Worm (Caenorhabditis elegans) whole organism, L2 larva: Measurements from ENCODE around the gene F54F11.1.

ENCODE experiments used
- Y55F3AM.14 ChIP-seq: fragments of 200-800 bp; sonication (Bioruptor generic); optimal IDR thresholded peaks from 2 replicates; lab custom pipeline; 2018; ENCODE audit warnings: mild to moderate bottlenecking, missing genetic modification characterization, missing compliant biosample characterization
- blmp-1 ChIP-seq: sonication (generic microtip); optimal IDR thresholded peaks from 2 replicates; lab custom pipeline; 2017; ENCODE audit warnings: missing genetic modification characterization, mild to moderate bottlenecking, missing compliant biosample characterization, antibody characterized with exemption, moderate library complexity; ENCODE audit not compliant: insufficient read depth
- ceh-82 ChIP-seq: fragments of 150-350 bp; optimal IDR thresholded peaks from 2 replicates; lab custom pipeline; 2014; ENCODE audit warnings: missing biosample characterization, missing genetic modification characterization
- egl-27 ChIP-seq: sonication (generic microtip); optimal IDR thresholded peaks from 3 replicates; lab custom pipeline; 2017; ENCODE audit warnings: missing biosample characterization, missing genetic modification reagents, missing genetic modification characterization
- elt-1 ChIP-seq: fragments of 150-350 bp; optimal IDR thresholded peaks from 2 replicates; lab custom pipeline; 2014; ENCODE audit warnings: missing biosample characterization, missing genetic modification characterization
- fos-1 ChIP-seq: fragments of 150-350 bp; optimal IDR thresholded peaks from 2 replicates; lab custom pipeline; 2014; ENCODE audit warnings: missing biosample characterization, missing genetic modification characterization
- lin-39 ChIP-seq: fragments of 150-350 bp; optimal IDR thresholded peaks from 2 replicates; lab custom pipeline; 2014; ENCODE audit warnings: missing biosample characterization, missing genetic modification reagents, missing genetic modification characterization
- nhr-11 ChIP-seq: fragments of 150-350 bp; optimal IDR thresholded peaks from 2 replicates; lab custom pipeline; 2014; ENCODE audit warnings: missing biosample characterization, missing genetic modification characterization
- nhr-12 ChIP-seq: fragments of 150-350 bp; optimal IDR thresholded peaks from 2 replicates; lab custom pipeline; 2014; ENCODE audit warnings: missing biosample characterization, missing genetic modification characterization
- nhr-237 ChIP-seq: fragments of 150-350 bp; optimal IDR thresholded peaks from 2 replicates; lab custom pipeline; 2014; ENCODE audit warnings: missing biosample characterization, missing genetic modification characterization
- peb-1 ChIP-seq: fragments of 150-350 bp; optimal IDR thresholded peaks from 2 replicates; lab custom pipeline; 2014; ENCODE audit warnings: missing biosample characterization, missing genetic modification characterization
- snpc-4 ChIP-seq: fragments of 150-350 bp; optimal IDR thresholded peaks from 2 replicates; lab custom pipeline; 2014; ENCODE audit warnings: missing biosample characterization, missing genetic modification characterization
- ztf-4 ChIP-seq: fragments of 150-350 bp; optimal IDR thresholded peaks from 2 replicates; lab custom pipeline; 2014; ENCODE audit warnings: missing biosample characterization, missing genetic modification characterization

ce11 chrII:13487563-13487962, 16.2 kb upstream of the F54F11.1 start:
- TF ChIP-seq nhr-237 (tag; lab: Kevin White, UChicago) (no peak), nhr-11 (no peak), nhr-12 (tag; lab: Kevin White, UChicago) (no peak), ceh-82 (tag; lab: Kevin White, UChicago) (no peak), fos-1 (no peak), lin-39 (tag; lab: Kevin White, UChicago) (no peak), elt-1 (no peak), peb-1 (tag; lab: Kevin White, UChicago) (no peak), ztf-4 (tag; lab: Kevin White, UChicago) (no peak), egl-27 (tag; lab: Kevin White, UChicago) (no peak), snpc-4 (no peak), Y55F3AM.14 (GFP tag; lab: Kevin White, UChicago) (no peak), blmp-1 (tag; lab: Kevin White, UChicago) (no peak)
